Fruit fly (Drosophila melanogaster): ENCODE data around the gene Proc-R.

Gene Proc-R

dm6 chrX:4684444-4684924, 23.2 kb upstream of the Proc-R start (continued):
- TF ChIP-seq CG17912 (GFP tag; optimal IDR thresholded peaks at IDR 0.05) (peak; percentile 65), CG16779 (GFP tag; IDR thresholded peaks at IDR 0.05) (peak; percentile 91), Blimp-1 (GFP tag; optimal IDR thresholded peaks at IDR 0.05) (peak; percentile 50), dpn (GFP tag; optimal IDR thresholded peaks at IDR 0.05) (peak; percentile 86 to 89), wor (GFP tag; IDR thresholded peaks at IDR 0.05) (peak; percentile 53; the same call in 1 of the 2 replicates), Taf1 (GFP tag; IDR thresholded peaks at IDR 0.05) (peak; percentile 77), dimm (GFP tag; IDR thresholded peaks at IDR 0.05) (peak; percentile 46; the same call in 1 of the 2 replicates), Sox102F (GFP tag; optimal IDR thresholded peaks at IDR 0.05) (peak; percentile 74), CG4360 (GFP tag; IDR thresholded peaks at IDR 0.05) (peak; percentile 51), scrt (GFP tag; optimal IDR thresholded peaks at IDR 0.05) (peak; percentile 64), Aef1 (GFP tag; IDR thresholded peaks at IDR 0.05) (peak; percentile 88), CG6254 (GFP tag; optimal IDR thresholded peaks at IDR 0.05) (peak; percentile 19), MTF-1 (GFP tag; optimal IDR thresholded peaks at IDR 0.05; ENCODE audit: borderline replicate concordance) (peak; percentile 54), CG10366 (GFP tag; IDR thresholded peaks at IDR 0.05) (peak; percentile 87), CrebB (tag; optimal IDR thresholded peaks at IDR 0.05) (peak; percentile 79), zen2 (GFP tag; IDR thresholded peaks at IDR 0.05; ENCODE audit: partially characterized antibody) (peak; percentile 71; the same call in 2 of the 3 replicates), CG15479 (GFP tag; optimal IDR thresholded peaks at IDR 0.05) (peak; percentile 81), Oli (tag; optimal IDR thresholded peaks at IDR 0.05) (peak; percentile 75), Dek (tag; optimal IDR thresholded peaks at IDR 0.05) (peak; percentile 76), slbo (GFP tag; IDR thresholded peaks at IDR 0.05) (peak; percentile 96), mam (GFP tag; optimal IDR thresholded peaks at IDR 0.05) (peak; percentile 91), CG5245 (GFP tag; optimal IDR thresholded peaks at IDR 0.05) (peak; percentile 70), CG16815 (GFP tag; optimal IDR thresholded peaks at IDR 0.05) (peak; percentile 57), usp (GFP tag; optimal IDR thresholded peaks at IDR 0.05) (no peak), CG17568 (GFP tag; optimal IDR thresholded peaks at IDR 0.05) (peak; percentile 57), lab (GFP tag; optimal IDR thresholded peaks at IDR 0.05) (peak; percentile 90), Xrp1 (GFP tag; IDR thresholded peaks at IDR 0.05) (peak; percentile 87), CG11093 (GFP tag; IDR thresholded peaks at IDR 0.05) (peak; percentile 75; the same call in 2 of the 3 replicates), CG8290 (GFP tag; optimal IDR thresholded peaks at IDR 0.05) (peak; percentile 76), CG8290 (tag; optimal IDR thresholded peaks at IDR 0.05) (peak; percentile 8 to 97), fd3F (GFP tag; optimal IDR thresholded peaks at IDR 0.05) (peak; percentile 82), CG6272 (GFP tag; IDR thresholded peaks at IDR 0.05) (peak; percentile 82), CG10431 (GFP tag; optimal IDR thresholded peaks at IDR 0.05) (no peak), fd96Cb (tag; optimal IDR thresholded peaks at IDR 0.05) (peak; percentile 67), CG12299 (tag; optimal IDR thresholded peaks at IDR 0.05) (peak; percentile 63), CG3407 (GFP tag; optimal IDR thresholded peaks at IDR 0.05) (no peak), yki (optimal IDR thresholded peaks at IDR 0.05) (no peak), CG6175 (GFP tag; IDR thresholded peaks at IDR 0.05) (peak; percentile 87), Dp (GFP tag; optimal IDR thresholded peaks at IDR 0.05) (peak; percentile 46), HLH4C (GFP tag; IDR thresholded peaks at IDR 0.05; ENCODE audit: partially characterized antibody) (peak; percentile 74), Nf-YB (GFP tag; optimal IDR thresholded peaks at IDR 0.05) (peak; percentile 79), rib (GFP tag; IDR thresholded peaks at IDR 0.05) (peak; percentile 86), gfzf (GFP tag; optimal IDR thresholded peaks at IDR 0.05) (peak; percentile 59), Poxn (GFP tag; IDR thresholded peaks at IDR 0.05) (peak; percentile 52), CG7372 (GFP tag; IDR thresholded peaks at IDR 0.05) (peak; percentile 90), CG30020 (tag; optimal IDR thresholded peaks at IDR 0.05) (peak; percentile 58), CG33213 (GFP tag; optimal IDR thresholded peaks at IDR 0.05) (peak; percentile 75), CG2116 (GFP tag; optimal IDR thresholded peaks at IDR 0.05) (peak; percentile 97), sd (tag; optimal IDR thresholded peaks at IDR 0.05) (peak; percentile 90), CG18619 (GFP tag; optimal IDR thresholded peaks at IDR 0.05) (peak; percentile 78)

Measured in whole organism, embryonic.